Worm (Caenorhabditis elegans): Measurements from ENCODE around the gene rpl-3.

- no peak for TF ChIP-seq lsy-2 (tag; optimal IDR thresholded peaks at IDR 0.05)
- no peak for TF ChIP-seq fos-1 (tag; optimal IDR thresholded peaks at IDR 0.05)
- TF ChIP-seq ceh-82 (tag; optimal IDR thresholded peaks at IDR 0.05) = no peak
- TF ChIP-seq lin-13 (GFP tag; optimal IDR thresholded peaks at IDR 0.05) = no peak
- TF ChIP-seq nhr-77 (tag; optimal IDR thresholded peaks at IDR 0.05) = no peak
- TF ChIP-seq lin-39 (tag; optimal IDR thresholded peaks at IDR 0.05) = no peak
- TF ChIP-seq nhr-28 (tag; optimal IDR thresholded peaks at IDR 0.05) = no peak
These were observed 33.9 kb downstream of the rpl-3 start, which contains the start of gene tir-1 for ce11 chrIII:3901542-3901941.

Measured in whole organism, L1 larva.